Worm (Caenorhabditis elegans): ENCODE results near the gene chil-1.

Gene chil-1

ce11 chrII:9891031-9891689, 24.9 kb upstream of the chil-1 start, which contains the start of gene vgln-1:
Gene vgln-1 (minus strand): TSS chrII:9891081.
- TF ChIP-seq nhr-23 (tag; optimal IDR thresholded peaks at IDR 0.05) (peak; percentile 61), elt-1 (tag; optimal IDR thresholded peaks at IDR 0.05) (no peak), nhr-76 (tag; optimal IDR thresholded peaks at IDR 0.05) (no peak), hmg-11 (tag; optimal IDR thresholded peaks at IDR 0.05) (peak; percentile 1), nhr-25 (tag; optimal IDR thresholded peaks at IDR 0.05) (peak; percentile 55), pha-4 (tag; optimal IDR thresholded peaks at IDR 0.05) (peak; percentile 69), jun-1 (tag; optimal IDR thresholded peaks at IDR 0.05) (no peak), zag-1 (tag; optimal IDR thresholded peaks at IDR 0.05) (no peak)

ce11 chrII:9888549-9888948, 22.3 kb upstream of the chil-1 start:
- TF ChIP-seq nhr-11 (tag; optimal IDR thresholded peaks at IDR 0.05) = no peak
- no peak for TF ChIP-seq elt-3 (tag; optimal IDR thresholded peaks at IDR 0.05)
- TF ChIP-seq lin-39 (tag; optimal IDR thresholded peaks at IDR 0.05) = no peak
- no peak for TF ChIP-seq nhr-43 (tag; optimal IDR thresholded peaks at IDR 0.05; ENCODE audit: poor library complexity, severe bottlenecking)
- TF ChIP-seq ama-1 (optimal IDR thresholded peaks at IDR 0.05) = no peak
- no peak for TF ChIP-seq zag-1 (tag; optimal IDR thresholded peaks at IDR 0.05)
- TF ChIP-seq nhr-77 (tag; optimal IDR thresholded peaks at IDR 0.05) = no peak
- no peak for TF ChIP-seq elt-2 (tag; optimal IDR thresholded peaks at IDR 0.05)
- no peak for TF ChIP-seq hmg-11 (tag; optimal IDR thresholded peaks at IDR 0.05)
- TF ChIP-seq unc-39 (tag; optimal IDR thresholded peaks at IDR 0.05) = no peak
- no peak for TF ChIP-seq nhr-28 (tag; optimal IDR thresholded peaks at IDR 0.05)
- no peak for TF ChIP-seq ceh-16 (tag; optimal IDR thresholded peaks at IDR 0.05)
- no peak for TF ChIP-seq ceh-82 (tag; optimal IDR thresholded peaks at IDR 0.05)
- TF ChIP-seq nfya-1 (tag; optimal IDR thresholded peaks at IDR 0.05; ENCODE audit: insufficient read depth) = no peak
- TF ChIP-seq skn-1 (tag; optimal IDR thresholded peaks at IDR 0.05) = no peak
- no peak for TF ChIP-seq lin-15B (tag; optimal IDR thresholded peaks at IDR 0.05)

ce11 chrII:9886216-9886615, 19.9 kb upstream of the chil-1 start, which contains the start of gene algn-8:
Gene algn-8 (minus strand): TSS chrII:9886442.
- TF ChIP-seq nhr-77 (tag; optimal IDR thresholded peaks at IDR 0.05) = no peak
- no peak for TF ChIP-seq unc-62 (GFP tag; optimal IDR thresholded peaks at IDR 0.05)
- no peak for TF ChIP-seq jun-1 (tag; optimal IDR thresholded peaks at IDR 0.05)
- TF ChIP-seq pha-4 (tag; optimal IDR thresholded peaks at IDR 0.05) = no peak
- TF ChIP-seq elt-1 (tag; optimal IDR thresholded peaks at IDR 0.05) = no peak
- no peak for TF ChIP-seq lin-15B (tag; optimal IDR thresholded peaks at IDR 0.05)
- TF ChIP-seq unc-39 (tag; optimal IDR thresholded peaks at IDR 0.05) = no peak

- TF ChIP-seq nhr-25 (tag; optimal IDR thresholded peaks at IDR 0.05) (peak; percentile 30), nhr-67 (tag; optimal IDR thresholded peaks at IDR 0.05) (no peak), unc-62 (GFP tag; optimal IDR thresholded peaks at IDR 0.05) (no peak), ZK546.5 (tag; optimal IDR thresholded peaks at IDR 0.05) (no peak), nhr-76 (tag; optimal IDR thresholded peaks at IDR 0.05) (no peak), nhr-77 (tag; optimal IDR thresholded peaks at IDR 0.05) (no peak), eor-1 (tag; optimal IDR thresholded peaks at IDR 0.05) (no peak), ceh-9 (tag; optimal IDR thresholded peaks at IDR 0.05) (no peak)
These were observed 14.5 kb upstream of the chil-1 start, which contains the start of gene C08H9.15 for ce11 chrII:9880826-9881225. Gene C08H9.15 (plus strand): TSS chrII:9881193.

- TF ChIP-seq nhr-23 (tag; optimal IDR thresholded peaks at IDR 0.05) (peak; percentile 32), elt-1 (tag; optimal IDR thresholded peaks at IDR 0.05) (no peak)
These were observed 13.5 kb upstream of the chil-1 start for ce11 chrII:9879815-9880214.

- TF ChIP-seq ztf-4 (tag; optimal IDR thresholded peaks at IDR 0.05) = no peak
- TF ChIP-seq nhr-77 (tag; optimal IDR thresholded peaks at IDR 0.05) = no peak
These were observed 8.4 kb upstream of the chil-1 start, which contains the start of the genes chil-2 and ctsa-3.2 for ce11 chrII:9874508-9875229. Gene chil-2 (minus strand): TSS chrII:9874608. Gene ctsa-3.2 (plus strand): TSS chrII:9875179.
